Fruit fly (Drosophila melanogaster) whole organism, larva: ENCODE data around the gene Mob2.

ENCODE experiments used
- noc ChIP-seq: fragments of 200-800 bp; sonication (Bioruptor generic); optimal IDR thresholded peaks from 3 replicates; lab custom pipeline; 2019; ENCODE audit warnings: missing biosample characterization, mild to moderate bottlenecking, missing genetic modification characterization, moderate library complexity

The Mob2 gene

dm6 chr3L:11536132-11536531, 25.9 kb downstream of the Mob2 start:
- no peak for TF ChIP-seq noc

- TF ChIP-seq noc, result peak; percentile 73
Observed at dm6 chr3L:11534391-11535246, 27.4 kb downstream of the Mob2 start.

dm6 chr3L:11533704-11534319, 28.2 kb downstream of the Mob2 start:
- TF ChIP-seq noc, result peak; percentile 62

- TF ChIP-seq noc, result no peak
Observed at dm6 chr3L:11531994-11532732, 29.9 kb downstream of the Mob2 start.

- TF ChIP-seq noc, result no peak
Observed at dm6 chr3L:11531300-11531699, 30.7 kb downstream of the Mob2 start.

dm6 chr3L:11530370-11530769, 31.7 kb downstream of the Mob2 start:
- no peak for TF ChIP-seq noc

- TF ChIP-seq noc, result no peak
Observed at dm6 chr3L:11529707-11530106, 32.3 kb downstream of the Mob2 start.

dm6 chr3L:11528397-11528923, 33.6 kb downstream of the Mob2 start:
- no peak for TF ChIP-seq noc

- TF ChIP-seq noc, result no peak
Observed at dm6 chr3L:11526644-11527184, 35.3 kb downstream of the Mob2 start.

- no peak for TF ChIP-seq noc
Observed at dm6 chr3L:11525765-11526164, 36.3 kb downstream of the Mob2 start.

dm6 chr3L:11523286-11523685, 38.7 kb downstream of the Mob2 start:
- TF ChIP-seq noc, result no peak

- no peak for TF ChIP-seq noc
Observed at dm6 chr3L:11522613-11523012, 39.4 kb downstream of the Mob2 start, which contains the start of the genes CG11714 and Fuca. Gene CG11714 (minus strand): TSS chr3L:11522713. Gene Fuca (minus strand): TSS chr3L:11522713.

- TF ChIP-seq noc, result no peak
Observed at dm6 chr3L:11516229-11516628, 45.8 kb downstream of the Mob2 start.

- TF ChIP-seq noc, result peak; percentile 6
Observed at dm6 chr3L:11515349-11516079, 46.5 kb downstream of the Mob2 start.

- no peak for TF ChIP-seq noc
Observed at dm6 chr3L:11513405-11513804, 48.6 kb downstream of the Mob2 start, which contains the start of gene CG7512. Gene CG7512 (plus strand): TSS chr3L:11513705.

dm6 chr3L:11511921-11512320, 50.1 kb downstream of the Mob2 start, which contains the start of gene Sgs3:
Gene Sgs3 (plus strand): TSS chr3L:11512221.
- no peak for TF ChIP-seq noc
